Worm (Caenorhabditis elegans): ENCODE measurements around the gene T10G3.8.

The T10G3.8 gene

ce11 chrV:13506321-13506720 lies 30.1 kb upstream of the T10G3.8 start, which contains the start of gene R11G10.4:
Gene R11G10.4 (plus strand): TSS chrV:13506621.
- TF ChIP-seq efl-1 (optimal IDR thresholded peaks at IDR 0.05) (no peak), efl-1 (GFP tag; optimal IDR thresholded peaks at IDR 0.05 in 1 of 2) (no peak), efl-3 (GFP tag; optimal IDR thresholded peaks at IDR 0.05) (no peak), zag-1 (tag; optimal IDR thresholded peaks at IDR 0.05) (no peak), nhr-85 (tag) (no peak), swsn-7 (tag; optimal IDR thresholded peaks at IDR 0.05) (no peak), fkh-8 (tag; optimal IDR thresholded peaks at IDR 0.05) (no peak), aly-2 (tag; optimal IDR thresholded peaks at IDR 0.05) (no peak), C04F5.9 (tag; optimal IDR thresholded peaks at IDR 0.05) (no peak), C34B4.2 (tag; optimal IDR thresholded peaks at IDR 0.05) (no peak), nhr-76 (tag; optimal IDR thresholded peaks at IDR 0.05) (no peak), ama-1 (optimal IDR thresholded peaks at IDR 0.05) (no peak), egl-13 (tag; optimal IDR thresholded peaks at IDR 0.05) (no peak), grh-1 (GFP tag; IDR thresholded peaks at IDR 0.05) (no peak), ets-5 (GFP tag; IDR thresholded peaks at IDR 0.05) (no peak), ceh-8 (GFP tag; optimal IDR thresholded peaks at IDR 0.05) (no peak)

DNA sequence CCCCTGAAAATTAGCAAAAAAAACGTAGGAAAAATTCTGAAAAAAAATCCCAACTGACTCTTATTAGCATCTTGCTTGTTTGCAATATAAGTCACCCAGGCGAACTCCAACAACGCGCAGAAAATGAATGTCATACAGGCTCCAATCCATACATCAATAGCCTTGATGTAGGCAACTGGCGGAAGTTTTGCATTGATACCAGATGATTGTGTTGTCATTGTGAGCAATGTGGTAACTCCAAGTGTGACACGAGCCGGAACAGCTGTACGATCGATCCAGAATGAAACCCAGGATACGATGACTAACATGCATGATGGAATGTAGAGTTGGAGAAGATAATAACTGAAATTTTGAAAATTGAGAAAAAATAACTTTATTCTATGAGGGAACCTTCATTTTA lies 23.0 kb upstream of the T10G3.8 start:
- TF ChIP-seq unc-98 (GFP tag; IDR thresholded peaks at IDR 0.05): no peak
- no peak for TF ChIP-seq mep-1 (tag; optimal IDR thresholded peaks at IDR 0.05)
- no peak for TF ChIP-seq nhr-84 (tag; optimal IDR thresholded peaks at IDR 0.05)
- TF ChIP-seq nhr-28 (tag; optimal IDR thresholded peaks at IDR 0.05): no peak
- TF ChIP-seq rnt-1 (tag; optimal IDR thresholded peaks at IDR 0.05): no peak
- no peak for TF ChIP-seq egl-13 (tag; optimal IDR thresholded peaks at IDR 0.05)
- no peak for TF ChIP-seq blmp-1 (tag; optimal IDR thresholded peaks at IDR 0.05)
- no peak for TF ChIP-seq pqm-1 (tag; optimal IDR thresholded peaks at IDR 0.05)
- no peak for TF ChIP-seq zag-1 (tag; optimal IDR thresholded peaks at IDR 0.05)
- TF ChIP-seq lin-15B (tag; optimal IDR thresholded peaks at IDR 0.05): no peak

DNA sequence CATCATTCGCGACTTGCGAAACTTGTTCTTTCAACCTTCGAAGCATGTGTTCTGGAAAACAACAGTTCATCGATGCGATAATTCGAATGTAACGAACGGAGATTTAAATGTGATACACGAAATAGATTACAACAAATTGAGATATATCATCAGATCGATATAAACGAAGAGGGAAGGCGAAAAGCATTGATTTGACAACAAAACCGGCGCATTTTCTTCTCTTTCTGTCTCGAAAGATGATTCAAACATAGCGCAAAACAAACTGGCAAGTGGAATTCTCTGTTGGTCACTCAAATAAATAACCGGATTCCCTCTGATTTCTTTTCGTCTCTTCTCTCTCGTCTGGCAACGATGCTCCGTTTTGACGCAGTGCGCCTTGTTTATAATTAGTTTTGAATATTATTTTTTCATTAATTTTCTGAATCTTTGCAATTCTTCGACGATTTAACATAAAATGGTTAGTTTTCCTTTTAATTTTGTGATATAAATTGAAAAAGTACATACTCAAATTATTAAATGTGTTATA lies 21.1 kb upstream of the T10G3.8 start, which contains the start of the genes eea-1 and gut-2:
eea-1 (minus strand) TSS at position 51 of the 526 bp plus-strand sequence.
gut-2 (plus strand) TSS at position 369 of the 526 bp plus-strand sequence.
- TF ChIP-seq zip-4 (GFP tag; optimal IDR thresholded peaks at IDR 0.05): no peak
- TF ChIP-seq irx-1 (tag; optimal IDR thresholded peaks at IDR 0.05): peak; percentile 37
- no peak for TF ChIP-seq hlh-17 (GFP tag; optimal IDR thresholded peaks at IDR 0.05; ENCODE audit: borderline replicate concordance)
- peak; percentile 51 for TF ChIP-seq nhr-77 (tag; optimal IDR thresholded peaks at IDR 0.05)
- TF ChIP-seq vab-15 (tag; optimal IDR thresholded peaks at IDR 0.05): no peak
- TF ChIP-seq isw-1 (GFP tag; IDR thresholded peaks at IDR 0.05): peak; percentile 22; the same call in 1 of the 2 replicates
- no peak for TF ChIP-seq unc-98 (GFP tag; IDR thresholded peaks at IDR 0.05)
- no peak for TF ChIP-seq mab-9 (GFP tag; IDR thresholded peaks at IDR 0.05)
- TF ChIP-seq unc-130 (tag; optimal IDR thresholded peaks at IDR 0.05): peak; percentile 54
- TF ChIP-seq sptf-1 (tag; optimal IDR thresholded peaks at IDR 0.05): no peak
- TF ChIP-seq lin-15B (tag; optimal IDR thresholded peaks at IDR 0.05): peak; percentile 9
- TF ChIP-seq hpl-2 (GFP tag; optimal IDR thresholded peaks at IDR 0.05): no peak
- TF ChIP-seq elt-2 (tag; optimal IDR thresholded peaks at IDR 0.05): no peak
- no peak for TF ChIP-seq nhr-76 (tag; optimal IDR thresholded peaks at IDR 0.05)
- no peak for TF ChIP-seq nhr-12 (tag; optimal IDR thresholded peaks at IDR 0.05)
- TF ChIP-seq ceh-88 (GFP tag; IDR thresholded peaks at IDR 0.05): no peak
- no peak for TF ChIP-seq ceh-90 (tag; optimal IDR thresholded peaks at IDR 0.05)
- no peak for TF ChIP-seq zag-1 (tag; optimal IDR thresholded peaks at IDR 0.05)
- no peak for TF ChIP-seq unc-86 (tag; optimal IDR thresholded peaks at IDR 0.05)
- no peak for TF ChIP-seq egl-13 (tag; optimal IDR thresholded peaks at IDR 0.05)
- TF ChIP-seq sox-4 (tag; optimal IDR thresholded peaks at IDR 0.05): no peak
- TF ChIP-seq efl-1 (optimal IDR thresholded peaks at IDR 0.05): peak; percentile 67 to 76
- TF ChIP-seq efl-1 (GFP tag; optimal IDR thresholded peaks at IDR 0.05 in 1 of 2): peak; percentile 71 to 91
- TF ChIP-seq hlh-4 (tag; optimal IDR thresholded peaks at IDR 0.05): no peak
- TF ChIP-seq snu-23 (GFP tag; optimal IDR thresholded peaks at IDR 0.05): peak; percentile 88
- TF ChIP-seq lin-35 (GFP tag; optimal IDR thresholded peaks at IDR 0.05): peak; percentile 63 to 77
- peak; percentile 60 for TF ChIP-seq nhr-19 (GFP tag; conservative IDR thresholded peaks at IDR 0.05)
- no peak for TF ChIP-seq nhr-84 (tag; optimal IDR thresholded peaks at IDR 0.05)
- no peak for TF ChIP-seq nhr-28 (tag; optimal IDR thresholded peaks at IDR 0.05)
- peak; percentile 37 to 59 (median 37) for TF ChIP-seq ceh-82 (tag; optimal IDR thresholded peaks at IDR 0.05)
- TF ChIP-seq grh-1 (GFP tag; IDR thresholded peaks at IDR 0.05): peak; percentile 88
- peak; percentile 44 for TF ChIP-seq dsc-1 (tag; optimal IDR thresholded peaks at IDR 0.05)
- peak; percentile 59 for TF ChIP-seq ama-1 (optimal IDR thresholded peaks at IDR 0.05)
- TF ChIP-seq nhr-237 (tag; optimal IDR thresholded peaks at IDR 0.05): no peak
- peak; percentile 54 for TF ChIP-seq ztf-4 (tag; optimal IDR thresholded peaks at IDR 0.05)
- no peak for TF ChIP-seq unc-62 (GFP tag; optimal IDR thresholded peaks at IDR 0.05)
- TF ChIP-seq lin-14 (GFP tag; optimal IDR thresholded peaks at IDR 0.05): peak; percentile 79
